Worm (Caenorhabditis elegans) whole organism, L2 larva: ENCODE data around the gene Y37E11B.6.

Source experiments
- C34F6.9 ChIP-seq: fragments of 150-350 bp; optimal IDR thresholded peaks from 2 replicates; lab custom pipeline; 2014; ENCODE audit warnings: missing biosample characterization, missing genetic modification characterization
- F13H6.1 ChIP-seq: sonication (generic microtip); optimal IDR thresholded peaks from 2 replicates; lab custom pipeline; 2016; ENCODE audit warnings: missing genetic modification characterization, missing compliant biosample characterization
- R02D3.7 ChIP-seq: fragments of 150-350 bp; optimal IDR thresholded peaks from 2 replicates; lab custom pipeline; 2014; ENCODE audit warnings: missing biosample characterization, missing genetic modification characterization
- Y55F3AM.14 ChIP-seq: fragments of 200-800 bp; sonication (Bioruptor generic); optimal IDR thresholded peaks from 2 replicates; lab custom pipeline; 2018; ENCODE audit warnings: mild to moderate bottlenecking, missing genetic modification characterization, missing compliant biosample characterization
- ZK546.5 ChIP-seq: sonication (generic microtip); optimal IDR thresholded peaks from 2 replicates; lab custom pipeline; 2017; ENCODE audit warnings: missing biosample characterization, missing genetic modification characterization
- aly-2 ChIP-seq: fragments of 150-350 bp; optimal IDR thresholded peaks from 2 replicates; lab custom pipeline; 2014; ENCODE audit warnings: missing biosample characterization, missing genetic modification characterization
- ama-1 ChIP-seq: fragments of 150-350 bp; optimal IDR thresholded peaks from 2 replicates; lab custom pipeline; 2018; ENCODE audit warnings: inconsistent platforms
- blmp-1 ChIP-seq: sonication (generic microtip); optimal IDR thresholded peaks from 2 replicates; lab custom pipeline; 2017; ENCODE audit warnings: missing genetic modification characterization, mild to moderate bottlenecking, missing compliant biosample characterization, antibody characterized with exemption, moderate library complexity; ENCODE audit not compliant: insufficient read depth
- ceh-16 ChIP-seq: fragments of 150-350 bp; optimal IDR thresholded peaks from 2 replicates; lab custom pipeline; 2014; ENCODE audit warnings: missing biosample characterization, missing genetic modification characterization
- crh-2 ChIP-seq: sonication (generic microtip); optimal IDR thresholded peaks from 2 replicates; lab custom pipeline; 2017; ENCODE audit warnings: missing biosample characterization, missing genetic modification characterization
- elt-1 ChIP-seq: fragments of 150-350 bp; optimal IDR thresholded peaks from 2 replicates; lab custom pipeline; 2014; ENCODE audit warnings: missing biosample characterization, missing genetic modification characterization
- elt-3 ChIP-seq: sonication (generic microtip); optimal IDR thresholded peaks from 2 replicates; lab custom pipeline; 2017; ENCODE audit warnings: missing biosample characterization, missing genetic modification characterization
- fos-1 ChIP-seq: fragments of 150-350 bp; optimal IDR thresholded peaks from 2 replicates; lab custom pipeline; 2014; ENCODE audit warnings: missing biosample characterization, missing genetic modification characterization
- gmeb-1 ChIP-seq: fragments of 150-350 bp; optimal IDR thresholded peaks from 2 replicates; lab custom pipeline; 2014; ENCODE audit warnings: missing biosample characterization, missing genetic modification characterization
- lin-11 ChIP-seq: fragments of 150-350 bp; sonication (generic microtip); optimal IDR thresholded peaks from 2 replicates; lab custom pipeline; 2014; ENCODE audit warnings: missing biosample characterization, missing genetic modification characterization, inconsistent platforms, mixed read lengths
- lin-13 ChIP-seq: fragments of 150-350 bp; optimal IDR thresholded peaks from 2 replicates; lab custom pipeline; 2014; ENCODE audit warnings: missing biosample characterization, missing genetic modification reagents, missing genetic modification characterization
- lin-39 ChIP-seq: fragments of 150-350 bp; optimal IDR thresholded peaks from 2 replicates; lab custom pipeline; 2014; ENCODE audit warnings: missing biosample characterization, missing genetic modification reagents, missing genetic modification characterization
- mdl-1 ChIP-seq, 2 experiments: fragments of 150-350 bp in 1 of 2; sonication (generic microtip) in 1 of 2; optimal IDR thresholded peaks; 2 replicates each; lab custom pipeline; 2017; ENCODE audit warnings: missing biosample characterization in 2 of 2, missing genetic modification characterization in 2 of 2
- nhr-10 ChIP-seq: sonication (generic microtip); optimal IDR thresholded peaks from 2 replicates; lab custom pipeline; 2017; ENCODE audit warnings: missing biosample characterization, missing genetic modification characterization
- nhr-6 ChIP-seq: fragments of 150-350 bp; optimal IDR thresholded peaks from 2 replicates; lab custom pipeline; 2014; ENCODE audit warnings: missing biosample characterization, missing genetic modification characterization
- nhr-77 ChIP-seq: fragments of 150-350 bp; optimal IDR thresholded peaks from 2 replicates; lab custom pipeline; 2014; ENCODE audit warnings: missing biosample characterization, missing genetic modification characterization
- peb-1 ChIP-seq: fragments of 150-350 bp; optimal IDR thresholded peaks from 2 replicates; lab custom pipeline; 2014; ENCODE audit warnings: missing biosample characterization, missing genetic modification characterization
- sem-4 ChIP-seq: fragments of 150-350 bp; optimal IDR thresholded peaks from 2 replicates; lab custom pipeline; 2014; ENCODE audit warnings: missing biosample characterization, missing genetic modification reagents, missing genetic modification characterization
- sma-3 ChIP-seq: sonication (generic microtip); optimal IDR thresholded peaks from 2 replicates; lab custom pipeline; 2016; ENCODE audit warnings: missing genetic modification reagents, missing genetic modification characterization, missing compliant biosample characterization
- snpc-4 ChIP-seq: fragments of 150-350 bp; optimal IDR thresholded peaks from 2 replicates; lab custom pipeline; 2014; ENCODE audit warnings: missing biosample characterization, missing genetic modification characterization
- unc-62 ChIP-seq: fragments of 150-350 bp; optimal IDR thresholded peaks from 2 replicates; lab custom pipeline; 2014; ENCODE audit warnings: missing biosample characterization, missing genetic modification reagents, missing genetic modification characterization
- zag-1 ChIP-seq: fragments of 150-350 bp; optimal IDR thresholded peaks from 2 replicates; lab custom pipeline; 2014; ENCODE audit warnings: missing biosample characterization, missing genetic modification characterization
- ztf-11 ChIP-seq: sonication (generic microtip); optimal IDR thresholded peaks from 2 replicates; lab custom pipeline; 2017; ENCODE audit warnings: missing biosample characterization, missing genetic modification characterization
- ztf-4 ChIP-seq: fragments of 150-350 bp; optimal IDR thresholded peaks from 2 replicates; lab custom pipeline; 2014; ENCODE audit warnings: missing biosample characterization, missing genetic modification characterization

Y37E11B.6 gene

DNA sequence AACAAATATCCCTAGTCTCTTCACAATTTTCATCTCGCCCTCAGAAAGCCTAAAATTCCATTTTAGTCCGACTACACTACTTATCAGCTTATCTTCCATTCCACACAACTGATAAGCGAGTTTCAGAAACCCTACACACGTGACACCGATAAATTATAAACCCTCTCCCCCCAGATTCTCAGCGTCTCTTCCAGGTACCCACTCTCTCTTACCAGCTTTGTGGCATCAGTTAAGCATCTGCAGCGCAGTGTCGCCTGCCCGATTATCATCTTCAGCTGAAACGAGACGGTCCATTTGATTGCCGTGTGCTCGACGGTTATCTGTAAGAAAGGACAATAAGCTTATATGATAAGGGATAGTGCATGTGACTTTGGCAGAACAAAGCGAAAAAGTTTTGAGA is 12.7 kb upstream of the Y37E11B.6 start (continued):
- no peak for TF ChIP-seq sem-4 (tag; lab: Kevin White, UChicago)

DNA sequence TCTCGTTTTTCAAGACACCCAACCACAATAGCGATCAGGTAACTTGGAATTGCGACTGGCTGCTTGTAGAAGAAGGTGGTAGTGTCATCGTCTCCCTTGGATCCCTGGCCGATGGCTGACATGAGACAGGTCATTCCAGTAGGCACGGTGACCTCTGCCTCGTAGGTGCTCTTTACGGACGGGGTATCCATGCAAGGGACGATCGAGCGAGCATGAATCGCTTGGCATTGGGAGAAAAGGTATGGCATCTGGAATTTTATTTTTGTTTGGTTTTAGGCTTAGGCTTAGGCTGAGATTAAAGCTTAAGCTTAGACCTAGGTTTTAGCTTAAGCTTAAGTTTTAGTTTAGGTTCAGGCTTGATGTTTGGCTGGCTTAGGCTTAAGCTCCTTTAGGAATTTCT is 11.9 kb upstream of the Y37E11B.6 start:
- no peak for TF ChIP-seq ztf-11 (tag; lab: Kevin White, UChicago)
- no peak for TF ChIP-seq C34F6.9 (tag; lab: Kevin White, UChicago)
- TF ChIP-seq zag-1 (tag; lab: Kevin White, UChicago), result no peak
- no peak for TF ChIP-seq R02D3.7 (tag; lab: Kevin White, UChicago)
- TF ChIP-seq aly-2 (tag; lab: Kevin White, UChicago), result no peak
- no peak for TF ChIP-seq nhr-77 (tag; lab: Kevin White, UChicago)
- no peak for TF ChIP-seq peb-1 (tag; lab: Kevin White, UChicago)
- no peak for TF ChIP-seq nhr-6
- no peak for TF ChIP-seq lin-39 (tag; lab: Kevin White, UChicago)
- TF ChIP-seq snpc-4 (tag; lab: Kevin White, UChicago), result no peak
- TF ChIP-seq fos-1 (tag; lab: Kevin White, UChicago), result no peak
- TF ChIP-seq ZK546.5 (tag; lab: Kevin White, UChicago), result no peak
- no peak for TF ChIP-seq sem-4 (tag; lab: Kevin White, UChicago)

DNA sequence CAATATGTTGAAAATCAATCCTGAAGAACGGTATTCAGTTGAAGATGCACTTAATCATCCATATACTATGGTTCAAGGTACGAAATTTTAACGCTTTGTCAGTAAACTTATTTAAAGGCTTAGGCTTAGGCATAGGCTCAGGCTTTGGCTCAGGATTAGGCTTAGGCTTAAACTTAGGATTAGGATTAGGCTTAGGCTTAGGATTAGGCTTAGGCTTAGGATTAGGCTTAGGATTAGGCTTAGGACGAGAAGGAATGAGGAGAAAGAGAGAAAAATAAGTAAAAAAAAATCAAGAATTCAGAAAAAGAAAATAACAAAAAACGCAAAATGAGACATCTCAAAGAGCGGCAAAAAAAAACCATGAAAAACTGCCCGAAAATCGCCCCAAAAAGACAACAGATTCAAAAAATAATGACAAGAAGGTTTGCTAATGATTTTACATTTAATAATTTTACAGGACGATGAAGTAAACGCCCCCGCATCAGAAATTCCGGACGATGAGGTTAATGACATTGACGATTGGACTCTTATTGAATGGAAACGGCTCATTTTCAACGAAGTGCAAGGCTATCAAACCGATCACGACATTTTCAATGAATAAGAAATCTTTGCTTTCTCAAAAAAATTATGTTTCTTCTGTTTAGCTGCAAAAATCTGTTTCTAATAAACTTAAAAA is 9.6 kb upstream of the Y37E11B.6 start:
- TF ChIP-seq lin-11 (tag; lab: Kevin White, UChicago), result no peak
- no peak for TF ChIP-seq nhr-6

DNA sequence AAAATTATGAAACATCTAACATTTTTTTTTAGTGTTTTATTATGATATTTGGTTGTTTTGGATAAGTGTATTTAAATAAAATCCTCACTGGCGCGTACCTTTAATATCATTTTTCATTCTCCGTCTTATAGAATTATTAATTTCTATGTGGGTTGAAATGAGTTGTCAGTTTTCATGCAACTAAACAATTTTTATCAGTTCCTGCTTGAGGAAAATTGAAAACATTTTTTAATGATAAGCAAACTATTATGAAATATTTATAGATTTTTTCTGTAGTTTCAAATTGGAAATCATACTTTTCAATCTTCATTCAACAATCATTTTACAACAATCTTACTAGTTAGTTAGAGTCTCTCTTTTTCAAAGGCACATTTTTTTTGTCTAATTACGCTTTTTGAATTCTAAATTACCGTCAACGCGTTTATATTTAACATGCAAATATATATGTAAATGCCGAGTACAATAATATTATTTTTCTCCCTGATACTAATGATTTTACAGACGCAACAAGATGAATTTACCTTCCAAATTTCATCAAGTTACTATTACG is 7.3 kb upstream of the Y37E11B.6 start, which contains the start of the genes Y37E11B.10 and kgb-2:
Gene Y37E11B.10 (minus strand): TSS at position 182 of the 550 bp plus-strand sequence.
Gene kgb-2 (plus strand): TSS at position 500 of the 550 bp plus-strand sequence.
- TF ChIP-seq blmp-1 (tag; lab: Kevin White, UChicago), result no peak
- TF ChIP-seq fos-1 (tag; lab: Kevin White, UChicago), result peak; percentile 65

DNA sequence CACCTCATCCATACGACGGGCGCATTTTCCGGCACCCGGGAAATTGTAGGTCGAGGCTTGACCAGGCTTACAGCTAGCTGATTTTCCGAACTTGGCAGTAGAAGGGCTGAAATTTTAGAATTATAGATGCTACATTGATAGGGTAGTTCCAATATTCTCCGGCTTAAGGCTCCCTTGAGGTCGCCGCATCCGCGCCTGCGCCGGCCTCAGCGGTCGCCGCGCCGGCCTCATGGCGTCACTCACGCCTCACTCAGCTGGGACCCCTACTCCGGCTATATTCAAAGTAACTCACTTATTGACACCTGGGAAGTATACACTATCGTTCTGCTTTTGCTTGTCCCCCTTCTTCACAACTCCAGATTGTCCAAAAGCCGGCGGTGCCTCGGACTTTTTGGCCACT is 5.0 kb upstream of the Y37E11B.6 start:
- TF ChIP-seq nhr-10 (no peak), sma-3 (no peak), gmeb-1 (no peak), F13H6.1 (tag; lab: Kevin White, UChicago) (no peak), nhr-77 (tag; lab: Kevin White, UChicago) (no peak), elt-1 (tag; lab: Kevin White, UChicago) (no peak), snpc-4 (tag; lab: Kevin White, UChicago) (no peak), ceh-16 (tag; lab: Kevin White, UChicago) (no peak), mdl-1 (tag; optimal IDR thresholded peaks at IDR 0.05; lab: Kevin White, UChicago) (no peak), C34F6.9 (tag; lab: Kevin White, UChicago) (no peak), elt-3 (no peak), zag-1 (tag; lab: Kevin White, UChicago) (no peak), ZK546.5 (tag; lab: Kevin White, UChicago) (no peak), ama-1 (lab: Kevin White, UChicago) (no peak), Y55F3AM.14 (GFP tag; lab: Kevin White, UChicago) (no peak)
- TF ChIP-seq, all 48 proteins: peak for 0

DNA sequence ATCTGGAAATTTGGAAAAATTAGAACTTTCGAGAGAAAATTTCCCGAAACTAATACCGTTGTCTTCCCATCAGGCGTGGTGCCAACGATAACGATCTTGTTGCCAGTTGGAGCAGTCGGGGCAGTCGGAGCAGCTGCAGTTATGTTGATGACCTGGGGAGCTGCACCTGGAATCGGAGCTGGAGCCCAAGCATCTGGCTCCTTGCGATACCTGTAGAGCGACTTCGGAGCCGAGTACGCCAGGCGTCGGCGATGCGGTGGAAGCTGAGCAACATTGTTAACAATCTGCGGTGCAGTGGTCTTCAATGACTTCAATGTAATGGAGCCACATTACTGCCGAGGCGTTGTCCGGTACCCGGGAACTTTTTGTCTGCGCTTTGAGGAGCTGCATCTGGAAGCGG is 2.7 kb upstream of the Y37E11B.6 start:
- TF ChIP-seq ztf-4 (tag; lab: Kevin White, UChicago) (no peak), lin-11 (tag; lab: Kevin White, UChicago) (no peak), ztf-11 (tag; lab: Kevin White, UChicago) (no peak), sma-3 (no peak), snpc-4 (tag; lab: Kevin White, UChicago) (no peak), peb-1 (tag; lab: Kevin White, UChicago) (no peak), crh-2 (tag; lab: Kevin White, UChicago) (no peak), lin-13 (GFP tag; lab: Kevin White, UChicago) (no peak), unc-62 (GFP tag; lab: Kevin White, UChicago) (no peak), elt-1 (tag; lab: Kevin White, UChicago) (no peak), F13H6.1 (tag; lab: Kevin White, UChicago) (no peak), nhr-77 (tag; lab: Kevin White, UChicago) (no peak)
